Fruit fly (Drosophila melanogaster): ENCODE measurements around the gene Nup37.

Gene Nup37

dm6 chr3R:25247379-25247869, at the start of gene Nup37, which contains the start of gene RpS27:
Nup37 (plus strand) TSS chr3R:25247658.
RpS27 (minus strand) TSS chr3R:25247514.
- peak; percentile 89 for TF ChIP-seq CG17801 (GFP tag; optimal IDR thresholded peaks at IDR 0.05; ENCODE audit: partially characterized antibody)

dm6 chr3R:25199321-25199868, 48.1 kb upstream of the Nup37 start, which contains the start of gene CG13654:
CG13654 (plus strand) TSS chr3R:25199818.
- no peak for TF ChIP-seq CG17801 (GFP tag; optimal IDR thresholded peaks at IDR 0.05; ENCODE audit: partially characterized antibody)

- TF ChIP-seq CG17801 (GFP tag; optimal IDR thresholded peaks at IDR 0.05; ENCODE audit: partially characterized antibody) = no peak
These were observed 42.0 kb upstream of the Nup37 start for dm6 chr3R:25205413-25205977.

- no peak for TF ChIP-seq CG17801 (GFP tag; optimal IDR thresholded peaks at IDR 0.05; ENCODE audit: partially characterized antibody)
These were observed 40.0 kb upstream of the Nup37 start for dm6 chr3R:25207405-25208003.

dm6 chr3R:25208042-25208766, 39.3 kb upstream of the Nup37 start, which contains the start of gene Cad96Ca:
Cad96Ca (minus strand) TSS chr3R:25208283.
- no peak for TF ChIP-seq CG17801 (GFP tag; optimal IDR thresholded peaks at IDR 0.05; ENCODE audit: partially characterized antibody)

- TF ChIP-seq CG17801 (GFP tag; optimal IDR thresholded peaks at IDR 0.05; ENCODE audit: partially characterized antibody) = no peak
These were observed 38.7 kb upstream of the Nup37 start for dm6 chr3R:25208767-25209075.

- TF ChIP-seq CG17801 (GFP tag; optimal IDR thresholded peaks at IDR 0.05; ENCODE audit: partially characterized antibody) = no peak
These were observed 38.3 kb upstream of the Nup37 start for dm6 chr3R:25209207-25209606.

dm6 chr3R:25215123-25215522, 32.3 kb upstream of the Nup37 start, which contains the start of gene Saysd1:
Saysd1 (minus strand) TSS chr3R:25215188.
- TF ChIP-seq CG17801 (GFP tag; optimal IDR thresholded peaks at IDR 0.05; ENCODE audit: partially characterized antibody) = peak; percentile 41

dm6 chr3R:25215997-25216396, 31.5 kb upstream of the Nup37 start, which contains the start of gene CG31106:
CG31106 (plus strand) TSS chr3R:25216297.
- no peak for TF ChIP-seq CG17801 (GFP tag; optimal IDR thresholded peaks at IDR 0.05; ENCODE audit: partially characterized antibody)

- TF ChIP-seq CG17801 (GFP tag; optimal IDR thresholded peaks at IDR 0.05; ENCODE audit: partially characterized antibody) = no peak
These were observed 28.4 kb upstream of the Nup37 start, which contains the start of gene CG31103 for dm6 chr3R:25219018-25219417. CG31103 (plus strand) TSS chr3R:25219318.

dm6 chr3R:25221203-25221807, 26.2 kb upstream of the Nup37 start, which contains the start of gene Alg9:
Alg9 (plus strand) TSS chr3R:25221589.
- TF ChIP-seq CG17801 (GFP tag; optimal IDR thresholded peaks at IDR 0.05; ENCODE audit: partially characterized antibody) = peak; percentile 0

dm6 chr3R:25225483-25225882, 22.0 kb upstream of the Nup37 start:
- TF ChIP-seq CG17801 (GFP tag; optimal IDR thresholded peaks at IDR 0.05; ENCODE audit: partially characterized antibody) = no peak

dm6 chr3R:25232271-25232989, 15.0 kb upstream of the Nup37 start, which contains the start of gene Cad96Cb:
Cad96Cb (minus strand) TSS chr3R:25232321.
- peak; percentile 6 for TF ChIP-seq CG17801 (GFP tag; optimal IDR thresholded peaks at IDR 0.05; ENCODE audit: partially characterized antibody)

dm6 chr3R:25235362-25235761, 12.1 kb upstream of the Nup37 start, which contains the start of gene Sil1:
Sil1 (minus strand) TSS chr3R:25235529.
- TF ChIP-seq CG17801 (GFP tag; optimal IDR thresholded peaks at IDR 0.05; ENCODE audit: partially characterized antibody) = peak; percentile 29

Data from ovary, adult (tissue).